Worm (Caenorhabditis elegans) whole organism, L3 larva: ENCODE results near the gene T05A1.5.

Source experiments
- R02D3.7 ChIP-seq: fragments of 150-350 bp; optimal IDR thresholded peaks from 2 replicates; lab custom pipeline; 2014; ENCODE audit warnings: missing biosample characterization, missing genetic modification characterization
- ZK546.5 ChIP-seq: sonication (generic microtip); optimal IDR thresholded peaks from 2 replicates; lab custom pipeline; 2017; ENCODE audit warnings: missing biosample characterization, missing genetic modification characterization
- aly-2 ChIP-seq: fragments of 150-350 bp; optimal IDR thresholded peaks from 2 replicates; lab custom pipeline; 2014; ENCODE audit warnings: missing biosample characterization, missing genetic modification characterization
- ama-1 ChIP-seq: fragments of 150-350 bp; optimal IDR thresholded peaks from 2 replicates; lab custom pipeline; 2018
- ceh-16 ChIP-seq: sonication (generic microtip); optimal IDR thresholded peaks from 2 replicates; lab custom pipeline; 2017; ENCODE audit warnings: missing biosample characterization, missing genetic modification characterization
- ceh-82 ChIP-seq: fragments of 150-350 bp; optimal IDR thresholded peaks from 2 replicates; lab custom pipeline; 2014; ENCODE audit warnings: missing biosample characterization, missing genetic modification characterization
- ceh-9 ChIP-seq: sonication (generic microtip); optimal IDR thresholded peaks from 2 replicates; lab custom pipeline; 2018; ENCODE audit warnings: missing biosample characterization, missing genetic modification characterization
- daf-12 ChIP-seq: fragments of 150-350 bp; optimal IDR thresholded peaks from 2 replicates; lab custom pipeline; 2014; ENCODE audit warnings: missing biosample characterization, missing genetic modification reagents, missing genetic modification characterization
- egl-27 ChIP-seq: sonication (generic microtip); optimal IDR thresholded peaks from 4 replicates; lab custom pipeline; 2017; ENCODE audit warnings: missing biosample characterization, missing genetic modification reagents, missing genetic modification characterization
- egl-5 ChIP-seq: fragments of 150-350 bp; optimal IDR thresholded peaks from 2 replicates; lab custom pipeline; 2017; ENCODE audit warnings: missing biosample characterization, missing genetic modification reagents, missing genetic modification characterization, inconsistent platforms
- elt-2 ChIP-seq: sonication (generic microtip); optimal IDR thresholded peaks from 2 replicates; lab custom pipeline; 2016; ENCODE audit warnings: missing genetic modification reagents, mild to moderate bottlenecking, missing genetic modification characterization, missing compliant biosample characterization
- elt-3 ChIP-seq, 3 experiments: fragments of 150-350 bp in 1 of 3; sonication (generic microtip) in 2 of 3; optimal IDR thresholded peaks; 2 replicates in 2 of 3; 4 replicates in 1 of 3; lab custom pipeline; 2014 to 2017; ENCODE audit warnings: missing biosample characterization in 3 of 3, missing genetic modification characterization in 3 of 3
- eor-1 ChIP-seq, 2 experiments: fragments of 150-350 bp; optimal IDR thresholded peaks; 2 replicates each; lab custom pipeline; 2014 to 2018; ENCODE audit warnings: missing biosample characterization in 2 of 2, missing genetic modification characterization in 2 of 2
- fkh-10 ChIP-seq: sonication (generic microtip); optimal IDR thresholded peaks from 2 replicates; lab custom pipeline; 2017; ENCODE audit warnings: missing biosample characterization, missing genetic modification reagents, missing genetic modification characterization
- fkh-2 ChIP-seq: fragments of 150-350 bp; optimal IDR thresholded peaks from 2 replicates; lab custom pipeline; 2014; ENCODE audit warnings: missing biosample characterization, missing genetic modification reagents, missing genetic modification characterization
- fos-1 ChIP-seq: fragments of 150-350 bp; optimal IDR thresholded peaks from 2 replicates; lab custom pipeline; 2014; ENCODE audit warnings: missing biosample characterization, missing genetic modification characterization
- hmg-11 ChIP-seq: sonication (generic microtip); optimal IDR thresholded peaks from 2 replicates; lab custom pipeline; 2016; ENCODE audit warnings: missing genetic modification characterization, missing compliant biosample characterization
- jun-1 ChIP-seq: fragments of 150-350 bp; optimal IDR thresholded peaks from 2 replicates; lab custom pipeline; 2014; ENCODE audit warnings: missing biosample characterization, missing genetic modification reagents, missing genetic modification characterization
- lin-15B ChIP-seq: fragments of 150-350 bp; optimal IDR thresholded peaks from 2 replicates; lab custom pipeline; 2014; ENCODE audit warnings: missing biosample characterization, missing genetic modification characterization
- lin-39 ChIP-seq: fragments of 150-350 bp; optimal IDR thresholded peaks from 2 replicates; lab custom pipeline; 2018; ENCODE audit warnings: missing biosample characterization, missing genetic modification reagents, missing genetic modification characterization
- lsy-12 ChIP-seq: sonication (generic microtip); optimal IDR thresholded peaks from 2 replicates; lab custom pipeline; 2016; ENCODE audit warnings: mild to moderate bottlenecking, missing genetic modification characterization, missing compliant biosample characterization
- mdl-1 ChIP-seq: fragments of 150-350 bp; optimal IDR thresholded peaks from 2 replicates; lab custom pipeline; 2014; ENCODE audit warnings: missing biosample characterization, missing genetic modification characterization
- mml-1 ChIP-seq: fragments of 150-350 bp; sonication (generic microtip); optimal IDR thresholded peaks from 3 replicates; lab custom pipeline; 2014; ENCODE audit warnings: missing biosample characterization, missing genetic modification characterization
- nfya-1 ChIP-seq: sonication (generic microtip); optimal IDR thresholded peaks from 2 replicates; lab custom pipeline; 2017; ENCODE audit warnings: missing genetic modification characterization, mild to moderate bottlenecking, missing compliant biosample characterization, antibody characterized with exemption, moderate library complexity; ENCODE audit not compliant: insufficient read depth
- nhr-11 ChIP-seq: fragments of 150-350 bp; optimal IDR thresholded peaks from 2 replicates; lab custom pipeline; 2014; ENCODE audit warnings: missing biosample characterization, missing genetic modification characterization
- nhr-12 ChIP-seq: fragments of 150-350 bp; optimal IDR thresholded peaks from 2 replicates; lab custom pipeline; 2014; ENCODE audit warnings: missing biosample characterization, missing genetic modification characterization
- nhr-23 ChIP-seq: fragments of 150-350 bp; optimal IDR thresholded peaks from 2 replicates; lab custom pipeline; 2014; ENCODE audit warnings: missing biosample characterization, missing genetic modification reagents, missing genetic modification characterization
- nhr-237 ChIP-seq: fragments of 150-350 bp; optimal IDR thresholded peaks from 2 replicates; lab custom pipeline; 2014; ENCODE audit warnings: missing biosample characterization, missing genetic modification characterization
- nhr-25 ChIP-seq: sonication (generic microtip); optimal IDR thresholded peaks from 2 replicates; lab custom pipeline; 2017; ENCODE audit warnings: missing biosample characterization, missing genetic modification characterization
- nhr-43 ChIP-seq: sonication (generic microtip); optimal IDR thresholded peaks from 2 replicates; lab custom pipeline; 2016; ENCODE audit warnings: mild to moderate bottlenecking, missing genetic modification characterization, missing compliant biosample characterization; ENCODE audit not compliant: poor library complexity, severe bottlenecking
- nhr-77 ChIP-seq: fragments of 150-350 bp; optimal IDR thresholded peaks from 2 replicates; lab custom pipeline; 2014; ENCODE audit warnings: missing biosample characterization, missing genetic modification characterization
- pha-4 ChIP-seq: fragments of 150-350 bp; optimal IDR thresholded peaks from 2 replicates; lab custom pipeline; 2014; ENCODE audit warnings: missing biosample characterization, missing genetic modification reagents, missing genetic modification characterization
- pqm-1 ChIP-seq: fragments of 150-350 bp; optimal IDR thresholded peaks from 2 replicates; lab custom pipeline; 2017; ENCODE audit warnings: missing biosample characterization, missing genetic modification characterization, inconsistent platforms
- sea-2 ChIP-seq: fragments of 150-350 bp; sonication (generic microtip); optimal IDR thresholded peaks from 4 replicates; lab custom pipeline; 2014; ENCODE audit warnings: missing biosample characterization, missing genetic modification reagents, missing genetic modification characterization
- skn-1 ChIP-seq: fragments of 150-350 bp; optimal IDR thresholded peaks from 2 replicates; lab custom pipeline; 2014; ENCODE audit warnings: missing biosample characterization, missing genetic modification characterization
- snpc-4 ChIP-seq: fragments of 150-350 bp; optimal IDR thresholded peaks from 2 replicates; lab custom pipeline; 2014; ENCODE audit warnings: missing biosample characterization, missing genetic modification characterization
- unc-39 ChIP-seq: sonication (generic microtip); optimal IDR thresholded peaks from 4 replicates; lab custom pipeline; 2017; ENCODE audit warnings: missing biosample characterization, missing genetic modification characterization
- zag-1 ChIP-seq: fragments of 150-350 bp; optimal IDR thresholded peaks from 2 replicates; lab custom pipeline; 2014; ENCODE audit warnings: missing biosample characterization, missing genetic modification characterization
- ztf-11 ChIP-seq: fragments of 150-350 bp; optimal IDR thresholded peaks from 2 replicates; lab custom pipeline; 2014; ENCODE audit warnings: missing biosample characterization, missing genetic modification characterization
- ztf-4 ChIP-seq: fragments of 150-350 bp; optimal IDR thresholded peaks from 2 replicates; lab custom pipeline; 2014; ENCODE audit warnings: missing biosample characterization, missing genetic modification characterization

T05A1.5 gene

ce11 chrIV:9500100-9500499, 46.0 kb upstream of the T05A1.5 start, which contains the start of gene ugt-21:
TSS of gene ugt-21 (plus strand) at chrIV:9500311.
- TF ChIP-seq egl-5 (tag; lab: Kevin White, UChicago) (no peak), elt-2 (peak; percentile 52)
- TF ChIP-seq, all 47 proteins: peak for 1

DNA sequence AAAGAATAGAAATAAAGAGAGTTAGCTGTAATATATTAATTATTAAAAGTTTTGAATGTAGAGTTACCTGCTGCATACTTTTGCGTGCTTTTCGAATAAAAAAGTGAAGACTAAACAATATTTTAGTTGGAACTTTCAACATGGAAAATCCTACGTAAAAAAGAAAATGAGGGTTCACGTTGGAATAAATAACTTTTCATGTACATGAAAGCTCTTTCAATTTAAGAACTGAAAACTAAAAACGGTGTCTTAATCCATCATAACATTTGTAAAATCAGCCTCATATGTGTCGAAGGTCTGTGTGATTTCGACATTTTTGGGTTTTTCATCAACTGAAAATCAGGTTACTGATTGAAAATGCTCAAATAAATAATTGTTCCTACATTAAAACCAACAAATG, 39.8 kb upstream of the T05A1.5 start, which contains the start of gene ttr-9:
TSS of gene ttr-9 (minus strand) at position 101 of the 400 bp plus-strand sequence.
- TF ChIP-seq lsy-12 (tag; lab: Kevin White, UChicago) (no peak), jun-1 (tag; lab: Kevin White, UChicago) (no peak), ceh-16 (tag; lab: Kevin White, UChicago) (no peak), ztf-4 (tag; lab: Kevin White, UChicago) (no peak), ztf-11 (tag; lab: Kevin White, UChicago) (no peak), R02D3.7 (tag; lab: Kevin White, UChicago) (no peak), fkh-10 (GFP tag; lab: Kevin White, UChicago) (no peak), lin-39 (tag; lab: Kevin White, UChicago) (no peak), zag-1 (tag; lab: Kevin White, UChicago) (no peak), daf-12 (tag; lab: Kevin White, UChicago) (no peak), nhr-237 (tag; lab: Kevin White, UChicago) (no peak), nhr-12 (tag; lab: Kevin White, UChicago) (no peak), mml-1 (tag; lab: Kevin White, UChicago) (no peak), ceh-9 (tag; lab: Kevin White, UChicago) (no peak), ceh-82 (tag; lab: Kevin White, UChicago) (no peak), nhr-43 (tag; lab: Kevin White, UChicago) (no peak)

ce11 chrIV:9508612-9509011, 37.5 kb upstream of the T05A1.5 start, which contains the start of gene ethe-1:
TSS of gene ethe-1 (minus strand) at chrIV:9508761.
- TF ChIP-seq pha-4 (tag; lab: Kevin White, UChicago) (peak; percentile 78), nhr-12 (tag; lab: Kevin White, UChicago) (no peak), egl-27 (tag; lab: Kevin White, UChicago) (no peak), fos-1 (tag; lab: Kevin White, UChicago) (no peak), ZK546.5 (tag; lab: Kevin White, UChicago) (no peak), mdl-1 (tag; lab: Kevin White, UChicago) (no peak), elt-3 (tag; optimal IDR thresholded peaks at IDR 0.05; lab: Kevin White, UChicago) (no peak), elt-2 (peak; percentile 21), skn-1 (no peak), nhr-43 (tag; lab: Kevin White, UChicago) (no peak), fkh-10 (GFP tag; lab: Kevin White, UChicago) (no peak), jun-1 (tag; lab: Kevin White, UChicago) (no peak), ceh-16 (tag; lab: Kevin White, UChicago) (no peak), lin-15B (tag; lab: Kevin White, UChicago) (no peak), eor-1 (tag; optimal IDR thresholded peaks at IDR 0.05; lab: Kevin White, UChicago) (no peak), unc-39 (tag; lab: Kevin White, UChicago) (no peak), sea-2 (GFP tag; lab: Kevin White, UChicago) (no peak), nhr-25 (tag; lab: Kevin White, UChicago) (peak; percentile 19), pqm-1 (no peak), nhr-11 (tag; lab: Kevin White, UChicago) (no peak), nhr-237 (tag; lab: Kevin White, UChicago) (no peak), aly-2 (no peak), hmg-11 (tag; lab: Kevin White, UChicago) (no peak), snpc-4 (tag; lab: Kevin White, UChicago) (peak; percentile 44), ama-1 (lab: Kevin White, UChicago) (no peak), fkh-2 (tag; lab: Kevin White, UChicago) (no peak), ztf-4 (tag; lab: Kevin White, UChicago) (no peak), nhr-77 (no peak), daf-12 (tag; lab: Kevin White, UChicago) (no peak)

DNA sequence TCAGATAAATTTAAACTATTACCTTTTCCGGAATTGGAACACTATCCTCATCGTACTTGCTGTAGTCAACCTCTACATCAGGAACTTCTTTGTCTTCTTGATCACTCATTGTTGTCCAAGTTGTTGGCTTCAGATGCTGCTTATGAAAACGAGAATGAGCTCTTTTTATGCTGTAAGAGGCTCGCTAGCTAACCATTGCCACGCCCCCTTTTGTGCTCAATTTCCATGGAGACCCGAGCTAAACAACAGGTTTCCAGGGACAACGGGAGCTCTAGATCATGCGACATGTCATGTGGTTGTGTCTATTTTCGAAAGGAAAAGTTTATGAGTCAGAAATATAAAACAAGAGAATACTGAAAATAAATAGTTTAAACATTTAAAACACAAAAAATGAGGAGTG, 35.6 kb upstream of the T05A1.5 start, which contains the start of gene C33A12.4:
TSS of gene C33A12.4 (minus strand) at position 131 of the 400 bp plus-strand sequence.
- TF ChIP-seq nhr-23 (tag; lab: Kevin White, UChicago) (no peak), nfya-1 (tag; lab: Kevin White, UChicago) (peak; percentile 2), elt-2 (no peak), fkh-10 (GFP tag; lab: Kevin White, UChicago) (peak; percentile 17)
